Worm (Caenorhabditis elegans) whole organism, early embryonic: Measurements from ENCODE around the gene nduv-2.

ENCODE experiments used
- F13C5.2 ChIP-seq: sonication (generic microtip); optimal IDR thresholded peaks from 2 replicates; lab custom pipeline; 2017; ENCODE audit warnings: mild to moderate bottlenecking, missing genetic modification characterization, inconsistent platforms, missing compliant biosample characterization
- ama-1 ChIP-seq: fragments of 150-350 bp; optimal IDR thresholded peaks from 2 replicates; lab custom pipeline; 2014
- ceh-36 ChIP-seq: sonication (generic microtip); optimal IDR thresholded peaks from 2 replicates; lab custom pipeline; 2016; ENCODE audit warnings: missing genetic modification characterization, inconsistent platforms, missing compliant biosample characterization
- flt-1 ChIP-seq: fragments of 200-800 bp; sonication (Bioruptor generic); IDR thresholded peaks from 2 replicates; pipeline ENCODE4 v1.3.6; 2022; ENCODE audit warnings: missing genetic modification characterization, missing compliant biosample characterization
- hmbx-1 ChIP-seq: sonication (generic microtip); optimal IDR thresholded peaks from 2 replicates; lab custom pipeline; 2016; ENCODE audit warnings: mild to moderate bottlenecking, missing genetic modification characterization, missing compliant biosample characterization
- hmg-4 ChIP-seq: fragments of 200-800 bp; sonication (Bioruptor generic); optimal IDR thresholded peaks from 2 replicates; lab custom pipeline; 2018; ENCODE audit warnings: mild to moderate bottlenecking, missing genetic modification characterization, missing compliant biosample characterization
- hnd-1 ChIP-seq: sonication (generic microtip); optimal IDR thresholded peaks from 2 replicates; lab custom pipeline; 2016; ENCODE audit warnings: missing genetic modification characterization, missing compliant biosample characterization
- pes-1 ChIP-seq: fragments of 200-800 bp; sonication (Bioruptor generic); IDR thresholded peaks from 2 replicates; pipeline ENCODE4 v1.3.6; 2022; ENCODE audit warnings: missing genetic modification reagents, missing genetic modification characterization, missing compliant biosample characterization
- tra-4 ChIP-seq: sonication (generic microtip); optimal IDR thresholded peaks from 2 replicates; lab custom pipeline; 2017; ENCODE audit warnings: missing genetic modification characterization, missing compliant biosample characterization

- no peak for TF ChIP-seq F13C5.2 (tag; lab: Kevin White, UChicago)
- TF ChIP-seq hnd-1 (tag; lab: Kevin White, UChicago): no peak
- TF ChIP-seq ama-1: no peak
- no peak for TF ChIP-seq flt-1 (GFP tag; lab: Robert Waterston, UW)
- TF ChIP-seq pes-1 (GFP tag; lab: Robert Waterston, UW): no peak
- no peak for TF ChIP-seq hmbx-1 (tag; lab: Kevin White, UChicago)
- no peak for TF ChIP-seq hmg-4 (GFP tag; lab: Kevin White, UChicago)
- TF ChIP-seq ceh-36: no peak
- no peak for TF ChIP-seq tra-4
These were observed 18.6 kb downstream of the nduv-2 start, which contains the start of gene fmo-4 for ce11 chrV:13606651-13607242.
